Worm (Caenorhabditis elegans) whole organism, young adult: ENCODE measurements around the gene R11G1.11.

Experiments
- B0019.2 ChIP-seq: fragments of 200-800 bp; sonication (Bioruptor generic); conservative IDR thresholded peaks from 2 replicates; pipeline ENCODE4 v1.3.6; 2022; ENCODE audit warnings: missing genetic modification reagents, missing genetic modification characterization, missing compliant biosample characterization
- C17E4.6 ChIP-seq: fragments of 200-800 bp; sonication (Bioruptor generic); IDR thresholded peaks from 2 replicates; pipeline ENCODE4 v1.3.6; 2022; ENCODE audit warnings: missing genetic modification reagents, missing genetic modification characterization, missing compliant biosample characterization
- F22D6.2 ChIP-seq: sonication (generic microtip); optimal IDR thresholded peaks from 2 replicates; lab custom pipeline; 2016; ENCODE audit warnings: mild to moderate bottlenecking, missing genetic modification characterization, missing compliant biosample characterization
- F52B5.7 ChIP-seq: sonication (generic microtip); optimal IDR thresholded peaks from 2 replicates; lab custom pipeline; 2016; ENCODE audit warnings: mild to moderate bottlenecking, missing genetic modification characterization, missing compliant biosample characterization
- F55B11.4 ChIP-seq: sonication (generic microtip); optimal IDR thresholded peaks from 2 replicates; lab custom pipeline; 2016; ENCODE audit warnings: missing compliant biosample characterization, missing genetic modification characterization, borderline replicate concordance; ENCODE audit not compliant: insufficient read depth
- K11D2.4 ChIP-seq: fragments of 200-800 bp; sonication (Bioruptor generic); IDR thresholded peaks from 2 replicates; pipeline ENCODE4 v1.3.6; 2022; ENCODE audit warnings: missing genetic modification reagents, missing genetic modification characterization, missing compliant biosample characterization
- K12H6.12 ChIP-seq: fragments of 200-800 bp; sonication (Bioruptor generic); optimal IDR thresholded peaks from 2 replicates; lab custom pipeline; 2018; ENCODE audit warnings: mild to moderate bottlenecking, missing genetic modification characterization, missing compliant biosample characterization
- T07F8.4 ChIP-seq: sonication (generic microtip); optimal IDR thresholded peaks from 2 replicates; lab custom pipeline; 2016; ENCODE audit warnings: mild to moderate bottlenecking, missing genetic modification characterization, moderate library complexity, missing compliant biosample characterization
- T26A5.8 ChIP-seq: sonication (generic microtip); optimal IDR thresholded peaks from 2 replicates; lab custom pipeline; 2016; ENCODE audit warnings: missing genetic modification characterization, missing compliant biosample characterization
- Y53F4B.3 ChIP-seq: fragments of 200-800 bp; sonication (Bioruptor generic); IDR thresholded peaks from 2 replicates; pipeline ENCODE4 v1.3.6; 2022; ENCODE audit warnings: missing genetic modification reagents, missing genetic modification characterization, missing compliant biosample characterization
- Y67H2A.10 ChIP-seq: fragments of 200-800 bp; sonication (Bioruptor generic); conservative IDR thresholded peaks from 2 replicates; pipeline ENCODE4 v1.3.6; 2022; ENCODE audit warnings: missing genetic modification reagents, missing genetic modification characterization, missing compliant biosample characterization
- ZK185.1 ChIP-seq: sonication (generic microtip); optimal IDR thresholded peaks from 2 replicates; lab custom pipeline; 2016; ENCODE audit warnings: mild to moderate bottlenecking, missing genetic modification characterization, missing compliant biosample characterization; ENCODE audit not compliant: poor library complexity, severe bottlenecking
- atf-7 ChIP-seq: sonication (generic microtip); optimal IDR thresholded peaks from 2 replicates; lab custom pipeline; 2017; ENCODE audit warnings: mild to moderate bottlenecking, missing genetic modification characterization, missing compliant biosample characterization
- attf-3 ChIP-seq: fragments of 200-800 bp; sonication (Bioruptor generic); conservative IDR thresholded peaks from 2 replicates; pipeline ENCODE4 v1.3.6; 2022; ENCODE audit warnings: missing genetic modification reagents, missing genetic modification characterization, missing compliant biosample characterization
- attf-6 ChIP-seq: fragments of 200-800 bp; sonication (Bioruptor generic); IDR thresholded peaks from 2 replicates; pipeline ENCODE4 v1.3.6; 2022; ENCODE audit warnings: missing genetic modification reagents, missing genetic modification characterization, missing compliant biosample characterization
- bed-2 ChIP-seq: fragments of 200-800 bp; sonication (Bioruptor generic); IDR thresholded peaks from 2 replicates; pipeline ENCODE4 v1.3.6; 2022; ENCODE audit warnings: missing genetic modification reagents, missing genetic modification characterization, missing compliant biosample characterization
- ccch-3 ChIP-seq: fragments of 200-800 bp; sonication (Bioruptor generic); optimal IDR thresholded peaks from 2 replicates; lab custom pipeline; 2018; ENCODE audit warnings: mild to moderate bottlenecking, missing genetic modification characterization, missing compliant biosample characterization
- cebp-1 ChIP-seq, 2 experiments: fragments of 200-800 bp in 1 of 2; sonication (Bioruptor generic) in 1 of 2; sonication (generic microtip) in 1 of 2; IDR thresholded peaks in 1 of 2; optimal IDR thresholded peaks in 1 of 2; 2 replicates each; pipeline versions ENCODE4 v1.3.6 to Lab custom; 2017 to 2022; ENCODE audit warnings: missing compliant biosample characterization in 2 of 2, missing genetic modification characterization in 2 of 2, mild to moderate bottlenecking in 1 of 2, missing genetic modification reagents in 1 of 2, moderate library complexity in 1 of 2
- cebp-2 ChIP-seq: fragments of 200-800 bp; sonication (Bioruptor generic); IDR thresholded peaks from 2 replicates; pipeline ENCODE4 v1.3.6; 2022; ENCODE audit warnings: missing genetic modification characterization, missing compliant biosample characterization
- ceh-58 ChIP-seq: fragments of 200-800 bp; sonication (Bioruptor generic); IDR thresholded peaks from 2 replicates; pipeline ENCODE4 v1.3.6; 2022; ENCODE audit warnings: missing genetic modification characterization, missing compliant biosample characterization
- ceh-91 ChIP-seq: fragments of 200-800 bp; sonication (Bioruptor generic); IDR thresholded peaks from 2 replicates; pipeline ENCODE4 v1.3.6; 2022; ENCODE audit warnings: missing genetic modification reagents, missing genetic modification characterization, missing compliant biosample characterization
- dpff-1 ChIP-seq: sonication (generic microtip); optimal IDR thresholded peaks from 2 replicates; lab custom pipeline; 2017; ENCODE audit warnings: mild to moderate bottlenecking, missing genetic modification characterization, missing compliant biosample characterization
- egl-18 ChIP-seq: fragments of 200-800 bp; sonication (Bioruptor generic); IDR thresholded peaks from 2 replicates; pipeline ENCODE4 v1.3.6; 2022; ENCODE audit warnings: missing genetic modification reagents, missing genetic modification characterization, missing compliant biosample characterization
- hlh-12 ChIP-seq: sonication (generic microtip); optimal IDR thresholded peaks from 2 replicates; lab custom pipeline; 2016; ENCODE audit warnings: missing genetic modification characterization, missing compliant biosample characterization
- hrde-1 ChIP-seq: sonication (generic microtip); optimal IDR thresholded peaks from 2 replicates; lab custom pipeline; 2016; ENCODE audit warnings: missing genetic modification characterization, mild to moderate bottlenecking, missing compliant biosample characterization, moderate library complexity, missing genotype, missing genetic modification reagents, borderline replicate concordance
- lag-1 ChIP-seq: fragments of 200-800 bp; sonication (Bioruptor generic); IDR thresholded peaks from 2 replicates; pipeline ENCODE4 v1.3.6; 2022; ENCODE audit warnings: missing genetic modification reagents, missing genetic modification characterization, missing compliant biosample characterization
- let-607 ChIP-seq, 2 experiments: fragments of 200-800 bp in 1 of 2; sonication (Bioruptor generic) in 1 of 2; sonication (generic microtip) in 1 of 2; optimal IDR thresholded peaks; 2 replicates each; lab custom pipeline; 2016 to 2018; ENCODE audit warnings: mild to moderate bottlenecking in 2 of 2, missing compliant biosample characterization in 2 of 2, missing genetic modification characterization in 2 of 2, moderate library complexity in 2 of 2, missing genotype in 1 of 2
- lin-35 ChIP-seq, 3 experiments: fragments of 150-350 bp in 2 of 3; sonication (generic microtip) in 1 of 3; optimal IDR thresholded peaks; 2 replicates each; lab custom pipeline; 2014 to 2018; ENCODE audit warnings: missing biosample characterization in 3 of 3, missing genetic modification characterization in 3 of 3, missing genetic modification reagents in 3 of 3
- lin-40 ChIP-seq: sonication (generic microtip); optimal IDR thresholded peaks from 2 replicates; lab custom pipeline; 2016; ENCODE audit warnings: missing genetic modification characterization, mild to moderate bottlenecking, missing compliant biosample characterization, missing genotype, missing genetic modification reagents
- lin-54 ChIP-seq: fragments of 200-800 bp; sonication (Bioruptor generic); optimal IDR thresholded peaks from 2 replicates; lab custom pipeline; 2018; ENCODE audit warnings: mild to moderate bottlenecking, missing genetic modification characterization, missing compliant biosample characterization
- madf-3 ChIP-seq: fragments of 200-800 bp; sonication (Bioruptor generic); IDR thresholded peaks from 2 replicates; pipeline ENCODE4 v1.3.6; 2022; ENCODE audit warnings: missing genetic modification reagents, missing genetic modification characterization, missing compliant biosample characterization
- mes-4 ChIP-seq: sonication (generic microtip); optimal IDR thresholded peaks from 2 replicates; lab custom pipeline; 2016; ENCODE audit warnings: missing genotype, missing genetic modification characterization, missing compliant biosample characterization
- mxl-1 ChIP-seq: sonication (generic microtip); optimal IDR thresholded peaks from 2 replicates; lab custom pipeline; 2016; ENCODE audit warnings: missing genetic modification characterization, missing compliant biosample characterization
- nfya-1 ChIP-seq: sonication (generic microtip); optimal IDR thresholded peaks from 2 replicates; lab custom pipeline; 2017; ENCODE audit warnings: antibody characterized with exemption, missing compliant biosample characterization, missing genetic modification characterization, borderline replicate concordance; ENCODE audit not compliant: insufficient read depth
- nfyb-1 ChIP-seq: fragments of 200-800 bp; sonication (Bioruptor generic); IDR thresholded peaks from 2 replicates; pipeline ENCODE4 v1.3.6; 2022; ENCODE audit warnings: missing genetic modification reagents, missing genetic modification characterization, missing compliant biosample characterization
- nhr-80 ChIP-seq: sonication (generic microtip); optimal IDR thresholded peaks from 2 replicates; lab custom pipeline; 2016; ENCODE audit warnings: missing genetic modification characterization, missing compliant biosample characterization
- rpc-1 ChIP-seq, 2 experiments: fragments of 150-350 bp in 1 of 2; sonication (generic microtip) in 1 of 2; optimal IDR thresholded peaks; 2 replicates each; lab custom pipeline; 2014 to 2018; ENCODE audit warnings: missing biosample characterization in 1 of 2, missing genetic modification characterization in 1 of 2, missing genetic modification reagents in 1 of 2, missing genotype in 1 of 2
- sdz-38 ChIP-seq: sonication (generic microtip); optimal IDR thresholded peaks from 2 replicates; lab custom pipeline; 2016; ENCODE audit warnings: missing genotype, missing genetic modification characterization, missing compliant biosample characterization
- snpc-1.3 ChIP-seq: sonication (generic microtip); optimal IDR thresholded peaks from 2 replicates; lab custom pipeline; 2017; ENCODE audit warnings: missing genetic modification characterization, mild to moderate bottlenecking, missing compliant biosample characterization, antibody characterized with exemption, moderate library complexity, missing genotype, missing genetic modification reagents; ENCODE audit not compliant: insufficient read depth
- tlf-1 ChIP-seq: fragments of 200-800 bp; sonication (Bioruptor generic); optimal IDR thresholded peaks from 2 replicates; lab custom pipeline; 2018; ENCODE audit warnings: mild to moderate bottlenecking, missing genetic modification characterization, missing compliant biosample characterization
- unc-130 ChIP-seq: sonication (generic microtip); optimal IDR thresholded peaks from 2 replicates; lab custom pipeline; 2016; ENCODE audit warnings: missing genetic modification reagents, missing genetic modification characterization, missing compliant biosample characterization
- xnd-1 ChIP-seq: sonication (generic microtip); optimal IDR thresholded peaks from 2 replicates; lab custom pipeline; 2016; ENCODE audit warnings: missing genotype, missing genetic modification reagents, missing genetic modification characterization, missing compliant biosample characterization
- zfh-2 ChIP-seq: fragments of 200-800 bp; sonication (Bioruptor generic); conservative IDR thresholded peaks from 2 replicates; pipeline ENCODE4 v1.3.6; 2022; ENCODE audit warnings: missing genetic modification reagents, missing genetic modification characterization, missing compliant biosample characterization
- ztf-22 ChIP-seq: fragments of 200-800 bp; sonication (Bioruptor generic); optimal IDR thresholded peaks from 2 replicates; lab custom pipeline; 2018; ENCODE audit warnings: mild to moderate bottlenecking, missing genetic modification characterization, moderate library complexity, missing compliant biosample characterization

The R11G1.11 gene

ce11 chrX:3613665-3614064, 41.1 kb upstream of the R11G1.11 start:
- TF ChIP-seq nhr-80 (tag; lab: Kevin White, UChicago): peak; percentile 83
- peak; percentile 13 to 21 for TF ChIP-seq let-607 (tag; optimal IDR thresholded peaks at IDR 0.05; lab: Kevin White, UChicago)
- TF ChIP-seq attf-6: no peak

ce11 chrX:3617218-3617617, 37.5 kb upstream of the R11G1.11 start, which contains the start of gene del-9:
Gene del-9 (minus strand): TSS chrX:3617318.
- TF ChIP-seq attf-3 (GFP tag; lab: Robert Waterston, UW): no peak
- TF ChIP-seq Y53F4B.3: no peak
- TF ChIP-seq unc-130 (GFP tag; lab: Kevin White, UChicago): no peak
- no peak for TF ChIP-seq atf-7
- no peak for TF ChIP-seq K11D2.4 (GFP tag; lab: Robert Waterston, UW)
- no peak for TF ChIP-seq ceh-58 (GFP tag; lab: Robert Waterston, UW)
- no peak for TF ChIP-seq lin-40 (tag; lab: Kevin White, UChicago)
- no peak for TF ChIP-seq ccch-3 (GFP tag; lab: Kevin White, UChicago)
- no peak for TF ChIP-seq F52B5.7
- TF ChIP-seq madf-3 (GFP tag; lab: Robert Waterston, UW): no peak
- TF ChIP-seq lin-35 (GFP tag; optimal IDR thresholded peaks at IDR 0.05; lab: Kevin White, UChicago): no peak
- no peak for TF ChIP-seq hlh-12 (tag; lab: Kevin White, UChicago)
- no peak for TF ChIP-seq lin-54 (GFP tag; lab: Kevin White, UChicago)
- no peak for TF ChIP-seq nfyb-1 (GFP tag; lab: Robert Waterston, UW)
- no peak for TF ChIP-seq xnd-1 (tag; lab: Kevin White, UChicago)
- TF ChIP-seq T26A5.8: no peak
- TF ChIP-seq F55B11.4 (tag; lab: Kevin White, UChicago): no peak
- TF ChIP-seq mxl-1: no peak
- TF ChIP-seq cebp-2: no peak

- TF ChIP-seq tlf-1 (GFP tag; lab: Kevin White, UChicago) (no peak), lin-40 (tag; lab: Kevin White, UChicago) (no peak), nfya-1 (tag; lab: Kevin White, UChicago) (no peak), B0019.2 (GFP tag; lab: Robert Waterston, UW) (no peak), bed-2 (GFP tag; lab: Robert Waterston, UW) (no peak), ceh-91 (GFP tag; lab: Robert Waterston, UW) (no peak), ZK185.1 (tag; lab: Kevin White, UChicago) (no peak), mes-4 (no peak), ztf-22 (GFP tag; lab: Kevin White, UChicago) (no peak), sdz-38 (no peak), T26A5.8 (no peak), zfh-2 (GFP tag; lab: Robert Waterston, UW) (no peak), C17E4.6 (GFP tag; lab: Robert Waterston, UW) (no peak), K12H6.12 (no peak)
Observed at ce11 chrX:3618842-3619241, 35.9 kb upstream of the R11G1.11 start.

- TF ChIP-seq T07F8.4 (tag; lab: Kevin White, UChicago) (no peak), cebp-1 (GFP tag; IDR thresholded peaks at IDR 0.05; lab: Robert Waterston, UW) (no peak), cebp-1 (tag; optimal IDR thresholded peaks at IDR 0.05; lab: Kevin White, UChicago) (no peak), rpc-1 (optimal IDR thresholded peaks at IDR 0.05; lab: Kevin White, UChicago) (no peak), rpc-1 (tag; optimal IDR thresholded peaks at IDR 0.05; lab: Kevin White, UChicago) (no peak), egl-18 (GFP tag; lab: Robert Waterston, UW) (no peak), F22D6.2 (tag; lab: Kevin White, UChicago) (no peak), madf-3 (GFP tag; lab: Robert Waterston, UW) (no peak), Y53F4B.3 (no peak), Y67H2A.10 (GFP tag; lab: Robert Waterston, UW) (no peak), snpc-1.3 (tag; lab: Kevin White, UChicago) (no peak), hrde-1 (tag; lab: Kevin White, UChicago) (no peak), zfh-2 (GFP tag; lab: Robert Waterston, UW) (no peak), lag-1 (GFP tag; lab: Robert Waterston, UW) (no peak), dpff-1 (tag; lab: Kevin White, UChicago) (no peak), nfya-1 (tag; lab: Kevin White, UChicago) (no peak)
Observed at ce11 chrX:3623162-3623561, 31.6 kb upstream of the R11G1.11 start, which contains the start of gene C18B2.2. Gene C18B2.2 (plus strand): TSS chrX:3623462.
